Fruit fly (Drosophila melanogaster): ENCODE results near the gene CG42709.

Gene CG42709

dm6 chr3L:12832355-12832881 lies 42.4 kb downstream of the CG42709 start (continued):
- TF ChIP-seq zen (tag; optimal IDR thresholded peaks at IDR 0.05) (no peak), da (GFP tag; optimal IDR thresholded peaks at IDR 0.05) (no peak), Asciz (GFP tag; optimal IDR thresholded peaks at IDR 0.05) (no peak), cwo (GFP tag; optimal IDR thresholded peaks at IDR 0.05) (peak; percentile 21), Pdp1 (GFP tag; optimal IDR thresholded peaks at IDR 0.05) (peak in 1 of 2 experiments; percentile 20), tap (tag; optimal IDR thresholded peaks at IDR 0.05) (no peak), CG6854 (GFP tag; optimal IDR thresholded peaks at IDR 0.05) (peak; percentile 19), esg (GFP tag; conservative IDR thresholded peaks at IDR 0.05) (no peak), nom (GFP tag; optimal IDR thresholded peaks at IDR 0.05) (peak; percentile 77), Fer3 (tag; optimal IDR thresholded peaks at IDR 0.05) (no peak), en (GFP tag; optimal IDR thresholded peaks at IDR 0.05) (no peak), CG15269 (tag; optimal IDR thresholded peaks at IDR 0.05) (no peak), dmrt11E (tag; optimal IDR thresholded peaks at IDR 0.05) (no peak), sna (GFP tag; IDR thresholded peaks at IDR 0.05; ENCODE audit: partially characterized antibody) (0 out of 2 replicates have a peak, but pooled peaks have one; percentile 40), Hr39 (optimal IDR thresholded peaks at IDR 0.05) (no peak), gcm (GFP tag; optimal IDR thresholded peaks at IDR 0.05) (no peak), ken (GFP tag; IDR thresholded peaks at IDR 0.05) (no peak), Sry-β (GFP tag; optimal IDR thresholded peaks at IDR 0.05) (no peak), pum (GFP tag; optimal IDR thresholded peaks at IDR 0.05) (no peak), CG9609 (GFP tag; optimal IDR thresholded peaks at IDR 0.05) (no peak), CG12942 (GFP tag; optimal IDR thresholded peaks at IDR 0.05) (no peak), CG7786 (GFP tag; optimal IDR thresholded peaks at IDR 0.05) (no peak), fd3F (GFP tag; optimal IDR thresholded peaks at IDR 0.05) (no peak), B-H1 (GFP tag; IDR thresholded peaks at IDR 0.05) (no peak), CG12391 (tag; optimal IDR thresholded peaks at IDR 0.05) (no peak), az2 (GFP tag; optimal IDR thresholded peaks at IDR 0.05) (no peak), Trl (optimal IDR thresholded peaks at IDR 0.05) (peak; percentile 79 to 88), Trl (GFP tag; optimal IDR thresholded peaks at IDR 0.05) (peak; percentile 12), chinmo (GFP tag; IDR thresholded peaks at IDR 0.05; ENCODE audit: partially characterized antibody) (no peak; the same call in 3 of the 4 replicates), ro (GFP tag; IDR thresholded peaks at IDR 0.05) (no peak), CG14441 (GFP tag; IDR thresholded peaks at IDR 0.05) (no peak), CG12769 (tag; optimal IDR thresholded peaks at IDR 0.05) (peak; percentile 83), CG10979 (tag; optimal IDR thresholded peaks at IDR 0.05) (no peak), CG2678 (tag; optimal IDR thresholded peaks at IDR 0.05) (peak; percentile 19), CG8944 (GFP tag; optimal IDR thresholded peaks at IDR 0.05) (no peak), CG2129 (GFP tag; IDR thresholded peaks at IDR 0.05; ENCODE audit: partially characterized antibody) (no peak), Opbp (GFP tag; IDR thresholded peaks at IDR 0.05; ENCODE audit: partially characterized antibody) (no peak), Mes4 (GFP tag; optimal IDR thresholded peaks at IDR 0.05) (no peak), tgo (GFP tag; IDR thresholded peaks at IDR 0.05) (no peak), CG13894 (tag; optimal IDR thresholded peaks at IDR 0.05) (peak; percentile 59), vvl (GFP tag; IDR thresholded peaks at IDR 0.05) (peak; percentile 44; the same call in 1 of the 2 replicates), zen2 (GFP tag; IDR thresholded peaks at IDR 0.05; ENCODE audit: partially characterized antibody) (0 out of 3 replicates have a peak, but pooled peaks have one; percentile 43), CG17802 (tag; optimal IDR thresholded peaks at IDR 0.05) (no peak), CG8089 (GFP tag; optimal IDR thresholded peaks at IDR 0.05) (no peak), H15 (GFP tag; IDR thresholded peaks at IDR 0.05) (no peak), cato (GFP tag; optimal IDR thresholded peaks at IDR 0.05; ENCODE audit: borderline replicate concordance) (no peak), chif (GFP tag; optimal IDR thresholded peaks at IDR 0.05) (no peak), CG6791 (GFP tag; IDR thresholded peaks at IDR 0.05; ENCODE audit: partially characterized antibody) (peak; percentile 49; the same call in 1 of the 3 replicates), inv (GFP tag; IDR thresholded peaks at IDR 0.05; ENCODE audit: partially characterized antibody) (no peak), CG11560 (tag; IDR thresholded peaks at IDR 0.05) (no peak)
